Worm (Caenorhabditis elegans) whole organism, young adult: ENCODE results near the gene rap-1.

Source experiments
- B0019.2 ChIP-seq: fragments of 200-800 bp; sonication (Bioruptor generic); conservative IDR thresholded peaks from 2 replicates; pipeline ENCODE4 v1.3.6; 2022; ENCODE audit warnings: missing genetic modification reagents, missing genetic modification characterization, missing compliant biosample characterization
- B0336.3 ChIP-seq: fragments of 200-800 bp; sonication (Bioruptor generic); IDR thresholded peaks from 2 replicates; pipeline ENCODE4 v1.3.6; 2022; ENCODE audit warnings: missing genetic modification characterization, missing compliant biosample characterization
- D2030.7 ChIP-seq: fragments of 200-800 bp; sonication (Bioruptor generic); IDR thresholded peaks from 2 replicates; pipeline ENCODE4 v1.3.6; 2022; ENCODE audit warnings: missing genetic modification reagents, missing genetic modification characterization, missing compliant biosample characterization
- F23B12.7 ChIP-seq: sonication (generic microtip); optimal IDR thresholded peaks from 2 replicates; lab custom pipeline; 2017; ENCODE audit warnings: missing genetic modification characterization, mild to moderate bottlenecking, missing compliant biosample characterization, antibody characterized with exemption, moderate library complexity; ENCODE audit not compliant: insufficient read depth
- F33H1.4 ChIP-seq: fragments of 200-800 bp; sonication (Bioruptor generic); IDR thresholded peaks from 2 replicates; pipeline ENCODE4 v1.3.6; 2022; ENCODE audit warnings: missing genetic modification reagents, missing genetic modification characterization, missing compliant biosample characterization
- F37B4.10 ChIP-seq: fragments of 200-800 bp; sonication (Bioruptor generic); IDR thresholded peaks from 2 replicates; pipeline ENCODE4 v1.3.6; 2022; ENCODE audit warnings: missing genetic modification characterization, missing compliant biosample characterization
- F55B11.4 ChIP-seq: sonication (generic microtip); optimal IDR thresholded peaks from 2 replicates; lab custom pipeline; 2016; ENCODE audit warnings: missing compliant biosample characterization, missing genetic modification characterization, borderline replicate concordance; ENCODE audit not compliant: insufficient read depth
- K12H6.12 ChIP-seq: fragments of 200-800 bp; sonication (Bioruptor generic); optimal IDR thresholded peaks from 2 replicates; lab custom pipeline; 2018; ENCODE audit warnings: mild to moderate bottlenecking, missing genetic modification characterization, missing compliant biosample characterization
- T26A5.8 ChIP-seq: sonication (generic microtip); optimal IDR thresholded peaks from 2 replicates; lab custom pipeline; 2016; ENCODE audit warnings: missing genetic modification characterization, missing compliant biosample characterization
- Y53F4B.3 ChIP-seq: fragments of 200-800 bp; sonication (Bioruptor generic); IDR thresholded peaks from 2 replicates; pipeline ENCODE4 v1.3.6; 2022; ENCODE audit warnings: missing genetic modification reagents, missing genetic modification characterization, missing compliant biosample characterization
- ZK185.1 ChIP-seq: sonication (generic microtip); optimal IDR thresholded peaks from 2 replicates; lab custom pipeline; 2016; ENCODE audit warnings: mild to moderate bottlenecking, missing genetic modification characterization, missing compliant biosample characterization; ENCODE audit not compliant: poor library complexity, severe bottlenecking
- akir-1 ChIP-seq: fragments of 200-800 bp; sonication (Bioruptor generic); optimal IDR thresholded peaks from 2 replicates; lab custom pipeline; 2018; ENCODE audit warnings: mild to moderate bottlenecking, missing genetic modification characterization, moderate library complexity, missing compliant biosample characterization
- aptf-2 ChIP-seq: fragments of 200-800 bp; sonication (Bioruptor generic); conservative IDR thresholded peaks from 2 replicates; pipeline ENCODE4 v1.3.6; 2022; ENCODE audit warnings: missing genetic modification reagents, missing genetic modification characterization, missing compliant biosample characterization
- aptf-3 ChIP-seq: fragments of 200-800 bp; sonication (Bioruptor generic); IDR thresholded peaks from 2 replicates; pipeline ENCODE4 v1.3.6; 2022; ENCODE audit warnings: missing genetic modification characterization, missing compliant biosample characterization
- attf-3 ChIP-seq: fragments of 200-800 bp; sonication (Bioruptor generic); conservative IDR thresholded peaks from 2 replicates; pipeline ENCODE4 v1.3.6; 2022; ENCODE audit warnings: missing genetic modification reagents, missing genetic modification characterization, missing compliant biosample characterization
- attf-5 ChIP-seq: fragments of 200-800 bp; sonication (Bioruptor generic); optimal IDR thresholded peaks from 2 replicates; lab custom pipeline; 2018; ENCODE audit warnings: mild to moderate bottlenecking, missing genetic modification characterization, missing compliant biosample characterization
- bed-2 ChIP-seq: fragments of 200-800 bp; sonication (Bioruptor generic); IDR thresholded peaks from 2 replicates; pipeline ENCODE4 v1.3.6; 2022; ENCODE audit warnings: missing genetic modification reagents, missing genetic modification characterization, missing compliant biosample characterization
- cebp-2 ChIP-seq: fragments of 200-800 bp; sonication (Bioruptor generic); IDR thresholded peaks from 2 replicates; pipeline ENCODE4 v1.3.6; 2022; ENCODE audit warnings: missing genetic modification characterization, missing compliant biosample characterization
- ceh-100 ChIP-seq: fragments of 200-800 bp; sonication (Bioruptor generic); IDR thresholded peaks from 2 replicates; pipeline ENCODE4 v1.3.6; 2022; ENCODE audit warnings: missing genetic modification reagents, missing genetic modification characterization, missing compliant biosample characterization
- ceh-27 ChIP-seq: fragments of 200-800 bp; sonication (Bioruptor generic); optimal IDR thresholded peaks from 2 replicates; lab custom pipeline; 2018; ENCODE audit warnings: mild to moderate bottlenecking, missing genetic modification characterization, moderate library complexity, missing compliant biosample characterization
- dpff-1 ChIP-seq: sonication (generic microtip); optimal IDR thresholded peaks from 2 replicates; lab custom pipeline; 2017; ENCODE audit warnings: mild to moderate bottlenecking, missing genetic modification characterization, missing compliant biosample characterization
- efl-1 ChIP-seq: fragments of 150-350 bp; optimal IDR thresholded peaks from 2 replicates; lab custom pipeline; 2014; ENCODE audit warnings: missing biosample characterization, missing genetic modification reagents, missing genetic modification characterization
- egrh-3 ChIP-seq: fragments of 200-800 bp; sonication (Bioruptor generic); IDR thresholded peaks from 2 replicates; pipeline ENCODE4 v1.3.6; 2022; ENCODE audit warnings: missing genetic modification reagents, missing genetic modification characterization, missing compliant biosample characterization
- fkh-3 ChIP-seq: sonication (generic microtip); optimal IDR thresholded peaks from 2 replicates; lab custom pipeline; 2016; ENCODE audit warnings: mild to moderate bottlenecking, missing genetic modification characterization, missing compliant biosample characterization
- gei-17 ChIP-seq: fragments of 200-800 bp; sonication (Bioruptor generic); optimal IDR thresholded peaks from 2 replicates; lab custom pipeline; 2018; ENCODE audit warnings: mild to moderate bottlenecking, missing genetic modification characterization, missing compliant biosample characterization
- hlh-12 ChIP-seq: sonication (generic microtip); optimal IDR thresholded peaks from 2 replicates; lab custom pipeline; 2016; ENCODE audit warnings: missing genetic modification characterization, missing compliant biosample characterization
- hmg-1.2 ChIP-seq: fragments of 200-800 bp; sonication (Bioruptor generic); IDR thresholded peaks from 2 replicates; pipeline ENCODE4 v1.3.6; 2022; ENCODE audit warnings: missing genetic modification reagents, missing genetic modification characterization, missing compliant biosample characterization
- lag-1 ChIP-seq: fragments of 200-800 bp; sonication (Bioruptor generic); IDR thresholded peaks from 2 replicates; pipeline ENCODE4 v1.3.6; 2022; ENCODE audit warnings: missing genetic modification reagents, missing genetic modification characterization, missing compliant biosample characterization
- lsl-1 ChIP-seq: fragments of 200-800 bp; sonication (Bioruptor generic); optimal IDR thresholded peaks from 2 replicates; lab custom pipeline; 2018; ENCODE audit warnings: mild to moderate bottlenecking, missing genetic modification characterization, moderate library complexity, missing compliant biosample characterization
- mcd-1 ChIP-seq: fragments of 200-800 bp; sonication (Bioruptor generic); IDR thresholded peaks from 2 replicates; pipeline ENCODE4 v1.3.6; 2022; ENCODE audit warnings: missing genetic modification reagents, missing genetic modification characterization, missing compliant biosample characterization
- nfyb-1 ChIP-seq: fragments of 200-800 bp; sonication (Bioruptor generic); IDR thresholded peaks from 2 replicates; pipeline ENCODE4 v1.3.6; 2022; ENCODE audit warnings: missing genetic modification reagents, missing genetic modification characterization, missing compliant biosample characterization
- nhr-179 ChIP-seq: sonication (generic microtip); optimal IDR thresholded peaks from 2 replicates; lab custom pipeline; 2016; ENCODE audit warnings: mild to moderate bottlenecking, missing genetic modification characterization, missing compliant biosample characterization
- nhr-27 ChIP-seq: fragments of 200-800 bp; sonication (Bioruptor generic); optimal IDR thresholded peaks from 2 replicates; lab custom pipeline; 2018; ENCODE audit warnings: mild to moderate bottlenecking, missing genetic modification characterization, moderate library complexity, missing compliant biosample characterization
- nhr-80 ChIP-seq: sonication (generic microtip); optimal IDR thresholded peaks from 2 replicates; lab custom pipeline; 2016; ENCODE audit warnings: missing genetic modification characterization, missing compliant biosample characterization
- nhr-90 ChIP-seq: sonication (generic microtip); optimal IDR thresholded peaks from 2 replicates; lab custom pipeline; 2016; ENCODE audit warnings: missing genotype, mild to moderate bottlenecking, missing genetic modification characterization, missing compliant biosample characterization
- pbrm-1 ChIP-seq: fragments of 200-800 bp; sonication (Bioruptor generic); IDR thresholded peaks from 2 replicates; pipeline ENCODE4 v1.3.6; 2022; ENCODE audit warnings: missing genetic modification reagents, missing genetic modification characterization, missing compliant biosample characterization
- rpc-1 ChIP-seq, 2 experiments: fragments of 150-350 bp in 1 of 2; sonication (generic microtip) in 1 of 2; optimal IDR thresholded peaks; 2 replicates each; lab custom pipeline; 2014 to 2018; ENCODE audit warnings: missing biosample characterization in 1 of 2, missing genetic modification characterization in 1 of 2, missing genetic modification reagents in 1 of 2, missing genotype in 1 of 2
- snpc-1.3 ChIP-seq: sonication (generic microtip); optimal IDR thresholded peaks from 2 replicates; lab custom pipeline; 2017; ENCODE audit warnings: missing genetic modification characterization, mild to moderate bottlenecking, missing compliant biosample characterization, antibody characterized with exemption, moderate library complexity, missing genotype, missing genetic modification reagents; ENCODE audit not compliant: insufficient read depth
- tbp1 ChIP-seq: fragments of 200-800 bp; sonication (Bioruptor generic); optimal IDR thresholded peaks from 2 replicates; lab custom pipeline; 2018; ENCODE audit warnings: mild to moderate bottlenecking, missing genetic modification characterization, missing compliant biosample characterization
- unc-62 ChIP-seq: fragments of 150-350 bp; optimal IDR thresholded peaks from 2 replicates; lab custom pipeline; 2014; ENCODE audit warnings: missing biosample characterization, missing genetic modification reagents, missing genetic modification characterization
- ztf-18 ChIP-seq: sonication (generic microtip); optimal IDR thresholded peaks from 2 replicates; lab custom pipeline; 2016; ENCODE audit warnings: missing genotype, mild to moderate bottlenecking, missing genetic modification characterization, missing compliant biosample characterization
- ztf-26 ChIP-seq: sonication (generic microtip); optimal IDR thresholded peaks from 2 replicates; lab custom pipeline; 2017; ENCODE audit warnings: missing genetic modification characterization, missing compliant biosample characterization

Gene rap-1

DNA sequence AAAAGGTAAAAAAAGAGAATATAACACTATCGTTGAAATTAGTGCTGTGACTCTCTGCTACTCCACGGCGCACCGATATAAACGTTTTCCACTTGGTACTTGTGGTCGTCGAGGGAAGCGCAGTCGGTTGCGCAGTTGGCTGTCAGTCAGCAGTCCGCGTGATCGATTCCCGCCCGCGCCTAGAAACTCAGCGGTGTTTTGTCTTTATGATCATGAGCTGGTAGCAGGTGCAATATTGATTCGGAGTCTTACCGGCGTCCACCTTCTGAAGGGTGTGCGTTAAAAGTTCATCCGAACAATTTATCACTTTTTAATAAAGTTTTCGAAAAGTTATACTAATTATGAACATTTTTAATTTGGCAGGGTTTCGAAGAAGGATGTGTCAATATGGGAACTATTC, 8.4 kb upstream of the rap-1 start (continued):
- no peak for TF ChIP-seq lag-1 (GFP tag; lab: Robert Waterston, UW)
- TF ChIP-seq hmg-1.2 = peak; percentile 78
- TF ChIP-seq unc-62 (GFP tag; lab: Kevin White, UChicago) = no peak
- peak; percentile 96 for TF ChIP-seq nhr-90 (tag; lab: Kevin White, UChicago)
- TF ChIP-seq ceh-100 (GFP tag; lab: Robert Waterston, UW) = peak; percentile 74
- TF ChIP-seq B0019.2 (GFP tag; lab: Robert Waterston, UW) = 0 out of 2 replicates have a peak, but pooled peaks have one; percentile 43
- TF ChIP-seq T26A5.8 (tag; lab: Kevin White, UChicago) = peak; percentile 86
- peak; percentile 84; the same call in 1 of the 2 replicates for TF ChIP-seq aptf-3 (GFP tag; lab: Robert Waterston, UW)
- no peak for TF ChIP-seq aptf-2 (GFP tag; lab: Robert Waterston, UW)
- peak; percentile 86; the same call in 1 of the 2 replicates for TF ChIP-seq cebp-2 (GFP tag; lab: Robert Waterston, UW)
- TF ChIP-seq akir-1 (GFP tag; lab: Kevin White, UChicago) = peak; percentile 32
- TF ChIP-seq nhr-27 = peak; percentile 73
- peak; percentile 64 for TF ChIP-seq K12H6.12
- peak; percentile 87 for TF ChIP-seq attf-3 (GFP tag; lab: Robert Waterston, UW)

DNA sequence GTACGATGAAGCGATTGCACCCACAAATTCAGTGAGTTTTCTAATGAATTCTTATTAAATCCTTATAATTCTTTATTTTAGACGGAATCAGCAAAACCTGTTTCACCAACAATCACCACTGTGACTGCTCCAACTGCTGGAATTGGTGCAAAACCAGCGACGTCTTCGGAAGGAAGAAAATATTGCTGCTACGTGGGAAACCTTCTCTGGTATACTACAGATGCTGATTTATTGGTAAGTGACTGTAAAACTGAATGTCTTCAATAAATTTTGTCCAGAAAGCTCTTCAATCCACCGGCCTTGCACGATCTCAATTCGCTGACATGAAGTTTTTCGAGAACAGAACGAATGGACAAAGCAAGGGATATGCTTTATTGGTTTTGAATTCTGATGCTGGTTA, 7.8 kb upstream of the rap-1 start:
- no peak for TF ChIP-seq nhr-179 (tag; lab: Kevin White, UChicago)
- no peak for TF ChIP-seq Y53F4B.3

DNA sequence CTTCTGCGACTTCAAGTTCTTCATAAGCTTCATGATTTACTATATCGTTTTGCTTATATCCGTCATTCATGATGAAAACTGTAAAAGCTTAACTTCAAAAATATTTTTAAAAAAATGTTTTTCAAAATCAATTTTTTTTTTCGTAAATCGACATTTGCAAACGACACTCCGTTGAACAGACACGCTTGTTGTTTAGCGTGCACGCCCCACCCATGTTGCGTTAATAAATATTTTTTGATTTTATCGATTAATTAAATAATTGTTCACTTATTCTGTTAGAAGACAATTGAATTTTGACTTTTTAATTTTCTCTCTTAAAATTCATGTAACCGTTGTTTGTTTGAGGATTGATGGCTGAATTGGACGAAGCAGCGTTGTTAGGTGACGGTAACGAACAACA, 7.3 kb upstream of the rap-1 start, which contains the start of the genes D1046.2 and cfim-2:
TSS of gene D1046.2 (minus strand) at position 78 of the 400 bp plus-strand sequence.
TSS of gene cfim-2 (plus strand) at position 335 of the 400 bp plus-strand sequence.
- TF ChIP-seq pbrm-1 (GFP tag; lab: Robert Waterston, UW) (no peak), F23B12.7 (peak; percentile 4), attf-5 (no peak), B0336.3 (GFP tag; lab: Robert Waterston, UW) (no peak), attf-3 (GFP tag; lab: Robert Waterston, UW) (peak; percentile 96), ztf-26 (no peak)

DNA sequence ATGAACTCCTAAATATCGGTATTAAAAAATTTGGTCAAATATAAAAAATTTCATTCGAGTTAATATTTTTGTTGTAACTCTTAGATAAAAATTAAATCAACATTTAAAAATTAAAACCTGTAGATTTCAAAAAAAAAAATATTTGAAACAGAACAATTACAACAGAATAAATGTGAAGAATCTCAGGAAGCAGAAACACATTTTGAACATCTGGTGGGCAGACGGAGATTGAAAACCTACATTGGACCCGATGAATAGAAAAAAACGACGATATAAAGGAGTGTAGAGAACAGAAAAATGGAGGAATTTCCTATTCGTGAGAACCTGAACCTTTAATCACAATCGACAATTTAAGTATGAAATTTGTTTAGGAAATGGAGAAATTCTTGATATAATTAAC, 5.4 kb upstream of the rap-1 start:
- TF ChIP-seq K12H6.12 (no peak), rpc-1 (optimal IDR thresholded peaks at IDR 0.05; lab: Kevin White, UChicago) (no peak), rpc-1 (tag; optimal IDR thresholded peaks at IDR 0.05; lab: Kevin White, UChicago) (no peak), F23B12.7 (no peak), bed-2 (no peak)

DNA sequence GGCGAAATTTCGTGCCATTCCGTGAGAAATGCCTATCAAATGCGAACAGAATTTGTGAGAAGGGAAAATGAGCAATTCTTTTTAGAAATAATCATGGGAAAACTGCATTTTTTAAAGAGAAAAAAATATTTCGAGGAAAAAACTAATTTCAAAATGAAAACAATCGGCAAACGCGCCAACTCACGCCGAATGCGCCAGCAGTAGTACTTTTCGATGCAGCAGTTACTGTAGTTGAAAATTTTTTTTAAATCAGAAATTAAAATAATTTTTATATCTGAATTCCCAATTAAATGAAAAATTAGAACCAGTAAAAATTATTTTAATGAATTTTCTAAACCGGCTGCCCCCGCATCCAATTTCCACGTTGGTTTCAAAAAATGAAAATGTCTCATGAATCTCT, 4.7 kb upstream of the rap-1 start:
- no peak for TF ChIP-seq ZK185.1 (tag; lab: Kevin White, UChicago)
- no peak for TF ChIP-seq ceh-27 (GFP tag; lab: Kevin White, UChicago)
- TF ChIP-seq nhr-80 (tag; lab: Kevin White, UChicago) = no peak
- no peak for TF ChIP-seq egrh-3 (GFP tag; lab: Robert Waterston, UW)
- TF ChIP-seq mcd-1 (GFP tag; lab: Robert Waterston, UW) = no peak
- TF ChIP-seq F37B4.10 = no peak
- no peak for TF ChIP-seq lag-1 (GFP tag; lab: Robert Waterston, UW)
- TF ChIP-seq lsl-1 (GFP tag; lab: Kevin White, UChicago) = peak; percentile 87
- peak; percentile 29 for TF ChIP-seq efl-1 (GFP tag; lab: Kevin White, UChicago)
- TF ChIP-seq T26A5.8 (tag; lab: Kevin White, UChicago) = no peak
- no peak for TF ChIP-seq hlh-12
- TF ChIP-seq ztf-18 (tag; lab: Kevin White, UChicago) = peak; percentile 94
- TF ChIP-seq snpc-1.3 (tag; lab: Kevin White, UChicago) = no peak
- TF ChIP-seq B0019.2 (GFP tag; lab: Robert Waterston, UW) = no peak
- no peak for TF ChIP-seq fkh-3 (tag; lab: Kevin White, UChicago)
- peak; percentile 4 for TF ChIP-seq tbp1
- TF ChIP-seq nhr-27 = no peak
- 0 out of 2 replicates have a peak, but pooled peaks have one; percentile 31 for TF ChIP-seq F33H1.4 (GFP tag; lab: Robert Waterston, UW)
- no peak for TF ChIP-seq nfyb-1 (GFP tag; lab: Robert Waterston, UW)
- TF ChIP-seq F23B12.7 = peak; percentile 9
- no peak for TF ChIP-seq F55B11.4
- peak; percentile 45; the same call in 1 of the 2 replicates for TF ChIP-seq D2030.7 (GFP tag; lab: Robert Waterston, UW)
- no peak for TF ChIP-seq dpff-1 (tag; lab: Kevin White, UChicago)
- TF ChIP-seq gei-17 = no peak
